Fruit fly (Drosophila melanogaster): Measurements from ENCODE around the gene CG33298.

The CG33298 gene

dm6 chr2L:9494663-9495417, 434 bp upstream of the CG33298 start, which contains the start of gene Gdi:
Gdi (minus strand) TSS chr2L:9494876.
- peak; percentile 74 for TF ChIP-seq bab1 (GFP tag; optimal IDR thresholded peaks at IDR 0.05)
- TF ChIP-seq CG33017 (tag; optimal IDR thresholded peaks at IDR 0.05): no peak
- no peak for TF ChIP-seq CG11617 (GFP tag; optimal IDR thresholded peaks at IDR 0.05)
- peak; percentile 10 for TF ChIP-seq CG1620 (GFP tag; optimal IDR thresholded peaks at IDR 0.05)
- peak; percentile 64 for TF ChIP-seq toe (GFP tag; optimal IDR thresholded peaks at IDR 0.05)
- TF ChIP-seq CG5204 (GFP tag; optimal IDR thresholded peaks at IDR 0.05): peak; percentile 45
- peak; percentile 36 for TF ChIP-seq CG7045 (GFP tag; optimal IDR thresholded peaks at IDR 0.05)
- no peak for TF ChIP-seq cic (GFP tag; optimal IDR thresholded peaks at IDR 0.05)
- peak; percentile 82 to 85 for TF ChIP-seq cnc (optimal IDR thresholded peaks at IDR 0.05)
- TF ChIP-seq pad (GFP tag; optimal IDR thresholded peaks at IDR 0.05): no peak
- TF ChIP-seq CG7101 (tag; optimal IDR thresholded peaks at IDR 0.05): peak; percentile 19
- no peak for TF ChIP-seq CG12768 (GFP tag; optimal IDR thresholded peaks at IDR 0.05)
- no peak for TF ChIP-seq Crg-1 (GFP tag; optimal IDR thresholded peaks at IDR 0.05)
- no peak for TF ChIP-seq kay (GFP tag; ENCODE audit: borderline replicate concordance)
- peak; percentile 33 for TF ChIP-seq Mnt (GFP tag; optimal IDR thresholded peaks at IDR 0.05)
- TF ChIP-seq tj (GFP tag; optimal IDR thresholded peaks at IDR 0.05): no peak
- peak; percentile 42 for TF ChIP-seq Clk (GFP tag; optimal IDR thresholded peaks at IDR 0.05)
- TF ChIP-seq ovo (GFP tag; optimal IDR thresholded peaks at IDR 0.05): no peak
- peak; percentile 54 for TF ChIP-seq Hr96 (GFP tag; optimal IDR thresholded peaks at IDR 0.05)
- TF ChIP-seq CG14711 (tag; optimal IDR thresholded peaks at IDR 0.05): peak; percentile 68

DNA sequence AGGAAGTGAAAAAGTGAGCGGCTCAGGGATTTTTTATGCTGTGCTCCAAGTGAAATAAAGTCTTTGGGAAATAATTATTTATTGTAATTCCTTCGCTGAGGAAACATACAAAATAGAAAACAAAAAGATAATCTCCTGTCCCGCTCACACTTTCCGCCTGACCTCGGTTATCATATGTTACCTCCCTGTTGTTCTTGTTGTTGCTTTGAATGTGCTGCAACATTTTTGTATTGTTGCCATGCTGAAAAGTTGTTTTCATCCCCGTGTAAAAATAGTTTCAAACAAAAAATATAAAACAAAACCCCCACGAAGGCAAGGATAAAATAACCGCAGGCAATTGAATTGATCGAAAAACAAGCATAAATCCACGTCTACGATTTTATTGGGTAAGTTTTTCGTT, 596 bp downstream of the CG33298 start:
- TF ChIP-seq pad (GFP tag; optimal IDR thresholded peaks at IDR 0.05) (no peak), Hr96 (GFP tag; optimal IDR thresholded peaks at IDR 0.05) (no peak), CG1620 (GFP tag; optimal IDR thresholded peaks at IDR 0.05) (no peak), CG5204 (GFP tag; optimal IDR thresholded peaks at IDR 0.05) (no peak), kay (GFP tag; ENCODE audit: borderline replicate concordance) (no peak), CG11617 (GFP tag; optimal IDR thresholded peaks at IDR 0.05) (no peak), CG14711 (tag; optimal IDR thresholded peaks at IDR 0.05) (no peak), cnc (optimal IDR thresholded peaks at IDR 0.05) (no peak)

DNA sequence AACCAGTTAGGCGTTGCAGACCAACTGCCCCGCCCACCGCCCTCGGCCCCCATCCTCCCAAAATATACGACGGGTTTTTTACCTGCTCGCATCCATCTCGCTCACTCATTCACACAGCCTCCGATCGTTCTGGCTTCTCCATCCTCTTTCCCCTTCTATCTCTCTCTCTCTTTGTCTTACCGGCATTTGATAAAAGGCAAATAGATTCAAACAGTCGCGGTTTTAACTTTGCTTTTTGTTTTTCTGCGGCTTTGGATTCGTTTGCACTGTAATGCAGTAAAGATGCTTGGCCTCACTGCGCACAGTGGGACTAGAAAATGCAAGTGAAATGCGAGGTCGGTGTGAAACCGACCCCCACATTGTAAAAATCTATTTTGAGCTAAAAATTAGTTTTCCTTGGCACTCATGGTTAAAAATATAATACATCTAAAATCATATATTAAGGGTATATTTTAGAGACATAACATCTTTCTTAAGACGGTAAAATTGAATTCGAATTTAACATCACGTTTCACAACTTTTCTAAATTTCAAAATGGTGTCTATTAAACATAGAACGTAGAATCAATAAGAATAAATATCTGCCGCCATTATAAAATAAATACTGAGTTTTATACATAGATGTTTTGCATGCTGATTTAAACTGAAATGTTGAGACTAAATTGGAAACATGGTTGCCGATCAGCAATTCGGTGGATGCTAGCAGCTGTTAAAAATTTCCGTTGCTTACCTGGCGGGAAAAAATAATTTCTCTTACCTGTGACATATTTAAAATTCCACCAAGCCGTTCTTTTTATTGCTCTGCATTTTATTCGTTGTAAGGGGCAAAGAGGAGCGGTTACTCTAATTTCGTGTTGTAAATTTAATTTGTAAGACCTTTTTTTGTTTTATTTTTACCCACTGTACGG, 1.4 kb downstream of the CG33298 start:
- peak; percentile 9 for TF ChIP-seq CG5204 (GFP tag; optimal IDR thresholded peaks at IDR 0.05)
- TF ChIP-seq bab1 (GFP tag; optimal IDR thresholded peaks at IDR 0.05): peak; percentile 33
- peak; percentile 71 for TF ChIP-seq kay (GFP tag; ENCODE audit: borderline replicate concordance)
- TF ChIP-seq toe (GFP tag; optimal IDR thresholded peaks at IDR 0.05): peak; percentile 38
- no peak for TF ChIP-seq Clk (GFP tag; optimal IDR thresholded peaks at IDR 0.05)
- no peak for TF ChIP-seq CG7045 (GFP tag; optimal IDR thresholded peaks at IDR 0.05)
- peak; percentile 53 for TF ChIP-seq pad (GFP tag; optimal IDR thresholded peaks at IDR 0.05)
- no peak for TF ChIP-seq Crg-1 (GFP tag; optimal IDR thresholded peaks at IDR 0.05)
- TF ChIP-seq ovo (GFP tag; optimal IDR thresholded peaks at IDR 0.05): peak; percentile 19
- no peak for TF ChIP-seq cnc (optimal IDR thresholded peaks at IDR 0.05)

- TF ChIP-seq cic (GFP tag; optimal IDR thresholded peaks at IDR 0.05) (peak; percentile 64), CG7101 (tag; optimal IDR thresholded peaks at IDR 0.05) (peak; percentile 0), pad (GFP tag; optimal IDR thresholded peaks at IDR 0.05) (peak; percentile 98), cnc (optimal IDR thresholded peaks at IDR 0.05) (no peak), bab1 (GFP tag; optimal IDR thresholded peaks at IDR 0.05) (no peak), kay (GFP tag; ENCODE audit: borderline replicate concordance) (no peak), CG12768 (GFP tag; optimal IDR thresholded peaks at IDR 0.05) (peak; percentile 52), Crg-1 (GFP tag; optimal IDR thresholded peaks at IDR 0.05) (no peak), CG11617 (GFP tag; optimal IDR thresholded peaks at IDR 0.05) (no peak), CG33017 (tag; optimal IDR thresholded peaks at IDR 0.05) (no peak), toe (GFP tag; optimal IDR thresholded peaks at IDR 0.05) (no peak), Clk (GFP tag; optimal IDR thresholded peaks at IDR 0.05) (no peak), ovo (GFP tag; optimal IDR thresholded peaks at IDR 0.05) (peak; percentile 94), CG1620 (GFP tag; optimal IDR thresholded peaks at IDR 0.05) (peak; percentile 13), CG14711 (tag; optimal IDR thresholded peaks at IDR 0.05) (no peak)
Measured at dm6 chr2L:9497285-9497660, 2.0 kb downstream of the CG33298 start.

DNA sequence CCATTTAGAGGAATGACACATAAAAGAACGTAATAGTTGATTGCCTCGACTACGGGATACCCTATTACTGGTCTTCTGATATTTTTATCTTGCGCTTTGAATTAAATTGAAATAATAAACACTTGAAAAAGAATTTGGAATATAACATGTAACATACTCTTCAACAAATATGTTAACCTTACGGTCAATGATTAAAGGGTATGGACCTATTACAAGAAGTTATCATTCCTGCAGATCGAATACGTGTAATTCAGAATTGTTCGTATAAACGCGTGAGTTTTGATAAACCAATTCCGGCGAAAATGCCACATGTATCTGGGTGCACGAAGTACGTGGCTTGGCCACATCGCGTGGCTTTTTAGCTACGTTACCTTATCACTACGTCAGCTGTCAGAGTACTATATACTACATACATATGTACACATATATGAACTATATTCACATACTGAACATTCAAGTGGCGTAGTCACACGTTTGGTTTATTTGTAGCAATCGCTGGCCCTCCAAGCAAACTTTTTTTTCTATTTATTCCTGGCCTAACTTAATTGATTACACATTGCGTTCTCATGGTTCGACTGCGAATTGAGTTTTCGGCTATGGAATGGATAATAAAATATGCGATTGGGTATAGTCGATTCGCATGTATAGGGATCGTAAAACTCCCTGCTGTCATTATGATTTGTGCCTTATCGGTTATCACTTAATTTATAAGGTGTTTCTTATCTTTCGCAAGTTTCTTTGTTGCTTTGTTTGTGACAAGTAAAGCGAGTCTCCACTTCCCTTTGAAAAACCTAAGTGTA, 3.1 kb downstream of the CG33298 start:
- TF ChIP-seq Clk (GFP tag; optimal IDR thresholded peaks at IDR 0.05) (no peak), Hr96 (GFP tag; optimal IDR thresholded peaks at IDR 0.05) (no peak), CG12768 (GFP tag; optimal IDR thresholded peaks at IDR 0.05) (no peak), CG7101 (tag; optimal IDR thresholded peaks at IDR 0.05) (peak; percentile 55), cnc (optimal IDR thresholded peaks at IDR 0.05) (no peak), CG11617 (GFP tag; optimal IDR thresholded peaks at IDR 0.05) (peak; percentile 17), bab1 (GFP tag; optimal IDR thresholded peaks at IDR 0.05) (peak; percentile 90), kay (GFP tag; ENCODE audit: borderline replicate concordance) (peak; percentile 91), cic (GFP tag; optimal IDR thresholded peaks at IDR 0.05) (peak; percentile 85), CG7045 (GFP tag; optimal IDR thresholded peaks at IDR 0.05) (no peak), CG14711 (tag; optimal IDR thresholded peaks at IDR 0.05) (peak; percentile 60), Mnt (GFP tag; optimal IDR thresholded peaks at IDR 0.05) (peak; percentile 42), ovo (GFP tag; optimal IDR thresholded peaks at IDR 0.05) (no peak), tj (GFP tag; optimal IDR thresholded peaks at IDR 0.05) (no peak)

Measured in whole organism, adult.